Worm (Caenorhabditis elegans): ENCODE results near the gene Y44A6C.2.

ce11 chrV:20693968-20694367, 28.1 kb upstream of the Y44A6C.2 start:
- TF ChIP-seq hmg-11 (tag; optimal IDR thresholded peaks at IDR 0.05) (peak; percentile 72), pha-4 (tag; optimal IDR thresholded peaks at IDR 0.05) (no peak), egl-27 (tag; optimal IDR thresholded peaks at IDR 0.05) (no peak), ceh-16 (tag; optimal IDR thresholded peaks at IDR 0.05) (no peak), nfya-1 (tag; optimal IDR thresholded peaks at IDR 0.05; ENCODE audit: insufficient read depth) (peak; percentile 37), nhr-76 (tag; optimal IDR thresholded peaks at IDR 0.05) (no peak), ceh-82 (tag; optimal IDR thresholded peaks at IDR 0.05) (no peak), aly-2 (tag; optimal IDR thresholded peaks at IDR 0.05) (no peak), tbx-2 (tag; optimal IDR thresholded peaks at IDR 0.05) (peak; percentile 40), lin-39 (tag; optimal IDR thresholded peaks at IDR 0.05) (no peak)

Data from whole organism, L3 larva.